Fruit fly (Drosophila melanogaster) whole organism, embryonic: Measurements from ENCODE around the gene rec.

Source experiments
- CG1792 ChIP-seq: fragments of 200-800 bp; sonication (Bioruptor generic); optimal IDR thresholded peaks from 2 replicates; lab custom pipeline; 2016; ENCODE audit warnings: missing biosample characterization, missing genetic modification characterization
- CG18619 ChIP-seq: fragments of 200-800 bp; sonication (Bioruptor generic); optimal IDR thresholded peaks from 3 replicates; lab custom pipeline; 2017; ENCODE audit warnings: missing biosample characterization, mild to moderate bottlenecking, missing genetic modification characterization
- CG2116 ChIP-seq: fragments of 200-800 bp; sonication (Bioruptor generic); optimal IDR thresholded peaks from 3 replicates; lab custom pipeline; 2018; ENCODE audit warnings: missing biosample characterization, mild to moderate bottlenecking, missing genetic modification characterization
- CG2875 ChIP-seq: fragments of 200-800 bp; sonication (Bioruptor generic); optimal IDR thresholded peaks from 2 replicates; lab custom pipeline; 2017; ENCODE audit warnings: missing biosample characterization, mild to moderate bottlenecking, missing genetic modification characterization, missing genetic modification reagents
- CG7271 ChIP-seq: fragments of 200-800 bp; sonication (Bioruptor generic); optimal IDR thresholded peaks from 2 replicates; lab custom pipeline; 2018; ENCODE audit warnings: missing biosample characterization, mild to moderate bottlenecking, missing genetic modification characterization, moderate library complexity
- CG7357 ChIP-seq: fragments of 200-800 bp; sonication (Bioruptor generic); IDR thresholded peaks from 3 replicates; pipeline ENCODE4 v1.3.6; 2022; ENCODE audit warnings: missing biosample characterization, missing genetic modification characterization
- CkIIα-i1 ChIP-seq: fragments of 200-800 bp; sonication (Bioruptor generic); IDR thresholded peaks from 2 replicates; pipeline ENCODE4 v1.3.6; 2022; ENCODE audit warnings: missing biosample characterization, missing genetic modification characterization
- Hr78 ChIP-seq, 2 experiments: fragments of 200-800 bp in 1 of 2; fragments of >200 bp in 1 of 2; sonication (Bioruptor generic) in 1 of 2; optimal IDR thresholded peaks; 2 replicates each; lab custom pipeline; 2017 to 2019; ENCODE audit warnings: missing biosample characterization in 2 of 2, missing genetic modification characterization in 2 of 2, mild to moderate bottlenecking in 1 of 2, moderate library complexity in 1 of 2
- row ChIP-seq: fragments of 200-800 bp; sonication (Bioruptor generic); IDR thresholded peaks from 3 replicates; pipeline ENCODE4 v1.3.6; 2022; ENCODE audit warnings: missing biosample characterization, missing genetic modification characterization
- z ChIP-seq: fragments of 200-800 bp; sonication (Bioruptor generic); IDR thresholded peaks from 3 replicates; pipeline ENCODE4 v1.3.6; 2022; ENCODE audit warnings: missing biosample characterization, missing genetic modification characterization

DNA sequence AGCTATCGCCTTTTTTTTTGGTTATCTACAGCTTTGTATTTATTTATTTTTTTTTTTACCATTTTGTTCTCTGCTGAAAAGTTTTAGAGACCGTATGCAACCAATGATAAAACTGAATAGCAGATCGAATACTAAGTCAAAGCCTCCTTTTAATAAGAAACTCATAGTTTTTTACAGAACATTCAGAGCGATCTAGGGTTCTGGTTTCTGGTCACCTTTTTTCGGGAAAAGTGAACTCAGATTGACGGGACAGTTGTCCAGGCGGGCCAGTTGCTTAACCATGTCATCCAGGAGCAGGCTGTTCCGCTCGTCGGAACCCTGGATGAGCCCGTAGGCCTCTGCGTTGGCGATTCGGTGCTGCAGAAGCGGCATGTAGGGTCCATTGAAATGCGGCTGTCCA is 900 bp upstream of the rec start, which contains the start of gene CG43318:
- TF ChIP-seq CG7357 (GFP tag; lab: Robert Waterston, UW): no peak
- no peak for TF ChIP-seq CG18619 (GFP tag; lab: Kevin White, UChicago)
- no peak for TF ChIP-seq z
- no peak for TF ChIP-seq CG2875 (GFP tag; lab: Kevin White, UChicago)
- no peak for TF ChIP-seq CG7271 (tag; lab: Kevin White, UChicago)
- TF ChIP-seq Hr78 (GFP tag; optimal IDR thresholded peaks at IDR 0.05; lab: Kevin White, UChicago): no peak
- no peak for TF ChIP-seq CkIIα-i1 (GFP tag; lab: Robert Waterston, UW)
- TF ChIP-seq CG2116 (GFP tag; lab: Kevin White, UChicago): no peak
- no peak for TF ChIP-seq CG1792 (GFP tag; lab: Kevin White, UChicago)
- TF ChIP-seq row: no peak
